Worm (Caenorhabditis elegans): ENCODE results near the gene srbc-30.

Gene srbc-30

ce11 chrV:3477496-3477895 lies 2.8 kb downstream of the srbc-30 start, which contains the start of gene srbc-31:
TSS of gene srbc-31 (minus strand) at chrV:3477596.
- no peak for TF ChIP-seq ceh-39 (tag; optimal IDR thresholded peaks at IDR 0.05)
- TF ChIP-seq mep-1 (tag; optimal IDR thresholded peaks at IDR 0.05), result no peak
- TF ChIP-seq unc-39 (tag; optimal IDR thresholded peaks at IDR 0.05), result no peak
- TF ChIP-seq unc-62 (GFP tag; optimal IDR thresholded peaks at IDR 0.05), result no peak
- TF ChIP-seq M03D4.4 (tag; optimal IDR thresholded peaks at IDR 0.05), result no peak
- TF ChIP-seq nhr-28 (tag; optimal IDR thresholded peaks at IDR 0.05), result no peak
- TF ChIP-seq nhr-237 (tag; optimal IDR thresholded peaks at IDR 0.05), result no peak
- TF ChIP-seq mls-2 (tag; optimal IDR thresholded peaks at IDR 0.05), result no peak
- TF ChIP-seq mab-5 (tag; optimal IDR thresholded peaks at IDR 0.05), result no peak
- no peak for TF ChIP-seq flh-1 (GFP tag; optimal IDR thresholded peaks at IDR 0.05)
- TF ChIP-seq lsy-2 (tag; optimal IDR thresholded peaks at IDR 0.05), result no peak
- no peak for TF ChIP-seq blmp-1 (tag; optimal IDR thresholded peaks at IDR 0.05)
- no peak for TF ChIP-seq ztf-11 (tag; optimal IDR thresholded peaks at IDR 0.05)
- no peak for TF ChIP-seq sptf-1 (tag; optimal IDR thresholded peaks at IDR 0.05)
- TF ChIP-seq lin-13 (tag; optimal IDR thresholded peaks at IDR 0.05), result no peak
- TF ChIP-seq elt-3 (tag; optimal IDR thresholded peaks at IDR 0.05), result no peak
- no peak for TF ChIP-seq ham-2 (GFP tag; optimal IDR thresholded peaks at IDR 0.05)
- TF ChIP-seq unc-120 (tag; optimal IDR thresholded peaks at IDR 0.05; ENCODE audit: poor library complexity, severe bottlenecking), result no peak
- TF ChIP-seq bed-3 (GFP tag; optimal IDR thresholded peaks at IDR 0.05), result no peak

ce11 chrV:3476228-3476627 lies 4.0 kb downstream of the srbc-30 start:
- no peak for TF ChIP-seq lin-13 (tag; optimal IDR thresholded peaks at IDR 0.05)
- TF ChIP-seq M03D4.4 (tag; optimal IDR thresholded peaks at IDR 0.05), result no peak
- no peak for TF ChIP-seq mab-5 (tag; optimal IDR thresholded peaks at IDR 0.05)

- no peak for TF ChIP-seq blmp-1 (tag; optimal IDR thresholded peaks at IDR 0.05)
- TF ChIP-seq mep-1 (tag; optimal IDR thresholded peaks at IDR 0.05), result no peak
- no peak for TF ChIP-seq ces-1 (GFP tag; optimal IDR thresholded peaks at IDR 0.05)
- TF ChIP-seq nhr-12 (tag; optimal IDR thresholded peaks at IDR 0.05), result no peak
- TF ChIP-seq sem-2 (GFP tag; optimal IDR thresholded peaks at IDR 0.05), result no peak
- no peak for TF ChIP-seq mab-5 (tag; optimal IDR thresholded peaks at IDR 0.05)
- TF ChIP-seq hlh-1 (tag; optimal IDR thresholded peaks at IDR 0.05), result no peak
- TF ChIP-seq mls-2 (tag; optimal IDR thresholded peaks at IDR 0.05), result no peak
Measured at ce11 chrV:3475021-3475420, 5.2 kb downstream of the srbc-30 start, which contains the start of gene oac-2. TSS of gene oac-2 (minus strand) at chrV:3475121.

- TF ChIP-seq elt-1 (tag; optimal IDR thresholded peaks at IDR 0.05; ENCODE audit: borderline replicate concordance, insufficient read depth), result no peak
- no peak for TF ChIP-seq unc-62 (GFP tag; optimal IDR thresholded peaks at IDR 0.05)
- no peak for TF ChIP-seq nhr-237 (tag; optimal IDR thresholded peaks at IDR 0.05)
- TF ChIP-seq blmp-1 (tag; optimal IDR thresholded peaks at IDR 0.05), result no peak
- no peak for TF ChIP-seq ceh-43 (GFP tag; optimal IDR thresholded peaks at IDR 0.05)
- TF ChIP-seq sptf-1 (tag; optimal IDR thresholded peaks at IDR 0.05), result no peak
- TF ChIP-seq bed-3 (GFP tag; optimal IDR thresholded peaks at IDR 0.05), result no peak
- TF ChIP-seq unc-120 (tag; optimal IDR thresholded peaks at IDR 0.05; ENCODE audit: poor library complexity, severe bottlenecking), result no peak
- TF ChIP-seq tbx-8 (GFP tag; optimal IDR thresholded peaks at IDR 0.05), result no peak
- no peak for TF ChIP-seq cnd-1 (tag; optimal IDR thresholded peaks at IDR 0.05)
- TF ChIP-seq flh-1 (GFP tag; optimal IDR thresholded peaks at IDR 0.05), result no peak
- TF ChIP-seq elt-3 (tag; optimal IDR thresholded peaks at IDR 0.05), result no peak
- TF ChIP-seq ces-1 (GFP tag; optimal IDR thresholded peaks at IDR 0.05), result no peak
- no peak for TF ChIP-seq ztf-11 (tag; optimal IDR thresholded peaks at IDR 0.05)
- no peak for TF ChIP-seq M03D4.4 (tag; optimal IDR thresholded peaks at IDR 0.05)
- TF ChIP-seq ham-2 (GFP tag; optimal IDR thresholded peaks at IDR 0.05), result no peak
Measured at ce11 chrV:3470782-3471181, 9.5 kb downstream of the srbc-30 start, which contains the start of gene srbc-29. TSS of gene srbc-29 (minus strand) at chrV:3470882.

- no peak for TF ChIP-seq ceh-43 (GFP tag; optimal IDR thresholded peaks at IDR 0.05)
- no peak for TF ChIP-seq ces-1 (GFP tag; optimal IDR thresholded peaks at IDR 0.05)
- TF ChIP-seq mls-2 (tag; optimal IDR thresholded peaks at IDR 0.05), result no peak
- TF ChIP-seq zip-8 (tag; optimal IDR thresholded peaks at IDR 0.05), result no peak
Measured at ce11 chrV:3468436-3468835, 11.8 kb downstream of the srbc-30 start, which contains the start of gene gst-33. TSS of gene gst-33 (minus strand) at chrV:3468562.

ce11 chrV:3464897-3465296 lies 15.3 kb downstream of the srbc-30 start:
- TF ChIP-seq lin-32 (GFP tag; optimal IDR thresholded peaks at IDR 0.05) (no peak), cnd-1 (tag; optimal IDR thresholded peaks at IDR 0.05) (no peak), zip-8 (tag; optimal IDR thresholded peaks at IDR 0.05) (no peak), hlh-1 (tag; optimal IDR thresholded peaks at IDR 0.05) (no peak), unc-120 (tag; optimal IDR thresholded peaks at IDR 0.05; ENCODE audit: poor library complexity, severe bottlenecking) (no peak), mep-1 (tag; optimal IDR thresholded peaks at IDR 0.05) (no peak), mls-2 (tag; optimal IDR thresholded peaks at IDR 0.05) (no peak), unc-62 (GFP tag; optimal IDR thresholded peaks at IDR 0.05) (no peak), snpc-4 (tag; optimal IDR thresholded peaks at IDR 0.05) (no peak), blmp-1 (tag; optimal IDR thresholded peaks at IDR 0.05) (no peak), nhr-28 (tag; optimal IDR thresholded peaks at IDR 0.05) (no peak), sptf-1 (tag; optimal IDR thresholded peaks at IDR 0.05) (no peak), nhr-76 (tag; optimal IDR thresholded peaks at IDR 0.05) (no peak), sem-2 (GFP tag; optimal IDR thresholded peaks at IDR 0.05) (no peak), nhr-12 (tag; optimal IDR thresholded peaks at IDR 0.05) (no peak), ham-2 (GFP tag; optimal IDR thresholded peaks at IDR 0.05) (no peak), drap-1 (GFP tag; optimal IDR thresholded peaks at IDR 0.05) (no peak), elt-1 (tag; optimal IDR thresholded peaks at IDR 0.05; ENCODE audit: borderline replicate concordance, insufficient read depth) (no peak), flh-1 (GFP tag; optimal IDR thresholded peaks at IDR 0.05) (no peak), ceh-39 (tag; optimal IDR thresholded peaks at IDR 0.05) (no peak)
